Fruit fly (Drosophila melanogaster) whole organism, prepupa: ENCODE data around the gene CG42749.
A peak's percentile ranks its signal among the peaks of the same experiment; 100 is the strongest.

Experiments used
- Blimp-1 ChIP-seq: fragments of 200-800 bp; sonication (Bioruptor generic); optimal IDR thresholded peaks from 3 replicates; lab custom pipeline; 2017; ENCODE audit warnings: missing biosample characterization, missing genetic modification characterization, mild to moderate bottlenecking, moderate library complexity, missing genetic modification reagents
- CG10631 ChIP-seq: fragments of 200-800 bp; sonication (Bioruptor generic); optimal IDR thresholded peaks from 2 replicates; lab custom pipeline; 2016; ENCODE audit warnings: missing biosample characterization, missing genetic modification characterization
- CG10669 ChIP-seq: fragments of 200-800 bp; sonication (Bioruptor generic); optimal IDR thresholded peaks from 3 replicates; lab custom pipeline; 2018; ENCODE audit warnings: missing biosample characterization, mild to moderate bottlenecking, missing genetic modification characterization, moderate library complexity
- CG11294 ChIP-seq: fragments of 200-800 bp; sonication (Bioruptor generic); IDR thresholded peaks from 2 replicates; pipeline ENCODE4 v1.3.6; 2022; ENCODE audit warnings: missing biosample characterization, missing genetic modification characterization
- CG11762 ChIP-seq: fragments of 200-800 bp; sonication (Bioruptor generic); optimal IDR thresholded peaks from 3 replicates; lab custom pipeline; 2016; ENCODE audit warnings: missing biosample characterization, missing genetic modification characterization; ENCODE audit not compliant: insufficient read depth
- CG15336 ChIP-seq: fragments of 200-800 bp; sonication (Bioruptor generic); IDR thresholded peaks from 2 replicates; pipeline ENCODE4 v1.3.6; 2022; ENCODE audit warnings: missing biosample characterization, missing genetic modification characterization
- CG1621 ChIP-seq: fragments of 200-800 bp; sonication (Bioruptor generic); optimal IDR thresholded peaks from 3 replicates; lab custom pipeline; 2018; ENCODE audit warnings: missing biosample characterization, mild to moderate bottlenecking, missing genetic modification characterization
- CG3032 ChIP-seq: fragments of 200-800 bp; optimal IDR thresholded peaks from 2 replicates; lab custom pipeline; 2019; ENCODE audit warnings: missing biosample characterization, mild to moderate bottlenecking, missing genetic modification characterization, moderate library complexity
- CG31627 ChIP-seq: fragments of 200-800 bp; sonication (Bioruptor generic); optimal IDR thresholded peaks from 3 replicates; lab custom pipeline; 2016; ENCODE audit warnings: missing biosample characterization, missing genetic modification characterization
- CG32006 ChIP-seq: fragments of 200-800 bp; sonication (Bioruptor generic); optimal IDR thresholded peaks from 3 replicates; lab custom pipeline; 2017; ENCODE audit warnings: missing biosample characterization, mild to moderate bottlenecking, missing genetic modification characterization
- CG34406 ChIP-seq: fragments of 200-800 bp; sonication (Bioruptor generic); optimal IDR thresholded peaks from 3 replicates; lab custom pipeline; 2016; ENCODE audit warnings: missing biosample characterization, missing genetic modification characterization
- CG3919 ChIP-seq: fragments of 200-800 bp; sonication (Bioruptor generic); optimal IDR thresholded peaks from 3 replicates; lab custom pipeline; 2016; ENCODE audit warnings: missing biosample characterization, missing genetic modification characterization
- CG6163 ChIP-seq: fragments of 200-800 bp; sonication (Bioruptor generic); IDR thresholded peaks from 3 replicates; pipeline ENCODE4 v1.3.6; 2022; ENCODE audit warnings: missing biosample characterization, missing genetic modification characterization
- CG6276 ChIP-seq: fragments of 200-800 bp; sonication (Bioruptor generic); optimal IDR thresholded peaks from 2 replicates; lab custom pipeline; 2017; ENCODE audit warnings: missing biosample characterization, mild to moderate bottlenecking, missing genetic modification characterization
- CG6792 ChIP-seq: fragments of 200-800 bp; sonication (Bioruptor generic); optimal IDR thresholded peaks from 3 replicates; lab custom pipeline; 2016; ENCODE audit warnings: missing biosample characterization, missing genetic modification characterization
- CG6808 ChIP-seq: fragments of 200-800 bp; sonication (Bioruptor generic); optimal IDR thresholded peaks from 3 replicates; lab custom pipeline; 2017; ENCODE audit warnings: missing biosample characterization, missing genetic modification characterization, mild to moderate bottlenecking, moderate library complexity, missing genetic modification reagents
- CG6854 ChIP-seq: fragments of 200-800 bp; sonication (Bioruptor generic); optimal IDR thresholded peaks from 2 replicates; lab custom pipeline; 2017; ENCODE audit warnings: missing biosample characterization, mild to moderate bottlenecking, missing genetic modification characterization
- CG8119 ChIP-seq: fragments of 200-800 bp; sonication (Bioruptor generic); IDR thresholded peaks from 3 replicates; pipeline ENCODE4 v1.3.6; 2022; ENCODE audit warnings: missing biosample characterization, missing genetic modification characterization
- CG8319 ChIP-seq: fragments of 200-800 bp; sonication (Bioruptor generic); optimal IDR thresholded peaks from 3 replicates; lab custom pipeline; 2016; ENCODE audit warnings: missing biosample characterization, missing genetic modification characterization
- CG8632 ChIP-seq: fragments of 200-800 bp; sonication (Bioruptor generic); optimal IDR thresholded peaks from 3 replicates; lab custom pipeline; 2016; ENCODE audit warnings: missing biosample characterization, missing genetic modification characterization
- CG9139 ChIP-seq: fragments of 200-800 bp; sonication (Bioruptor generic); optimal IDR thresholded peaks from 3 replicates; lab custom pipeline; 2017; ENCODE audit warnings: missing biosample characterization, mild to moderate bottlenecking, missing genetic modification characterization
- Eip75B ChIP-seq: fragments of 200-800 bp; sonication (Bioruptor generic); optimal IDR thresholded peaks from 3 replicates; lab custom pipeline; 2016; ENCODE audit warnings: missing biosample characterization, missing genetic modification characterization
- Eip78C ChIP-seq: fragments of 200-800 bp; sonication (Bioruptor generic); peaks from one replicate; lab custom pipeline; 2016; ENCODE audit warnings: missing biosample characterization, missing genetic modification characterization
- Ets96B ChIP-seq: fragments of 200-800 bp; optimal IDR thresholded peaks from 2 replicates; lab custom pipeline; 2019; ENCODE audit warnings: missing biosample characterization, mild to moderate bottlenecking, missing genetic modification characterization, moderate library complexity
- Hr38 ChIP-seq: sonication (Bioruptor generic); optimal IDR thresholded peaks from 2 replicates; lab custom pipeline; 2016; ENCODE audit warnings: missing biosample characterization, missing genetic modification characterization
- Hr4 ChIP-seq: fragments of 200-800 bp; sonication (Bioruptor generic); optimal IDR thresholded peaks from 3 replicates; lab custom pipeline; 2016; ENCODE audit warnings: missing biosample characterization, missing genetic modification characterization
- Lpt ChIP-seq: fragments of 200-800 bp; sonication (Bioruptor generic); optimal IDR thresholded peaks from 3 replicates; lab custom pipeline; 2016; ENCODE audit warnings: missing biosample characterization, missing genetic modification characterization
- Met ChIP-seq: fragments of 200-800 bp; sonication (Bioruptor generic); optimal IDR thresholded peaks from 3 replicates; lab custom pipeline; 2016; ENCODE audit warnings: missing biosample characterization, missing genetic modification characterization
- Sox14 ChIP-seq: fragments of 200-800 bp; sonication (Bioruptor generic); optimal IDR thresholded peaks from 3 replicates; lab custom pipeline; 2016; ENCODE audit warnings: missing biosample characterization, missing genetic modification characterization
- Sox15 ChIP-seq: fragments of 200-800 bp; sonication (Bioruptor generic); optimal IDR thresholded peaks from 3 replicates; lab custom pipeline; 2016; ENCODE audit warnings: missing biosample characterization, missing genetic modification characterization
- achi ChIP-seq: fragments of 200-800 bp; sonication (Bioruptor generic); optimal IDR thresholded peaks from 3 replicates; lab custom pipeline; 2016; ENCODE audit warnings: missing biosample characterization, missing genetic modification characterization
- cyc ChIP-seq: fragments of 200-800 bp; sonication (Bioruptor generic); optimal IDR thresholded peaks from 3 replicates; lab custom pipeline; 2016; ENCODE audit warnings: missing biosample characterization, missing genetic modification characterization
- dsx ChIP-seq: fragments of 200-800 bp; optimal IDR thresholded peaks from 3 replicates; lab custom pipeline; 2019; ENCODE audit warnings: missing biosample characterization, mild to moderate bottlenecking, missing genetic modification characterization, moderate library complexity; ENCODE audit not compliant: poor library complexity, severe bottlenecking
- eg ChIP-seq: fragments of 200-800 bp; sonication (Bioruptor generic); IDR thresholded peaks from 3 replicates; pipeline ENCODE4 v1.3.6; 2022; ENCODE audit warnings: missing biosample characterization, missing genetic modification characterization
- esn ChIP-seq: fragments of 200-800 bp; sonication (Bioruptor generic); optimal IDR thresholded peaks from 2 replicates; lab custom pipeline; 2016; ENCODE audit warnings: missing biosample characterization, mild to moderate bottlenecking, missing genetic modification characterization, moderate library complexity
- fd59A ChIP-seq: fragments of 200-800 bp; sonication (Bioruptor generic); optimal IDR thresholded peaks from 2 replicates; lab custom pipeline; 2017; ENCODE audit warnings: missing biosample characterization, mild to moderate bottlenecking, missing genetic modification characterization, missing genetic modification reagents
- fkh ChIP-seq: fragments of 200-800 bp; sonication (Bioruptor generic); optimal IDR thresholded peaks from 3 replicates; lab custom pipeline; 2017; ENCODE audit warnings: missing biosample characterization, mild to moderate bottlenecking, missing genetic modification characterization, moderate library complexity
- lz ChIP-seq: fragments of 200-800 bp; sonication (Bioruptor generic); optimal IDR thresholded peaks from 3 replicates; lab custom pipeline; 2016; ENCODE audit warnings: missing biosample characterization, missing genetic modification characterization
- salr ChIP-seq, 2 experiments: fragments of 200-800 bp; sonication (Bioruptor generic); optimal IDR thresholded peaks; 3 replicates each; lab custom pipeline; 2016 to 2018; ENCODE audit warnings: missing biosample characterization in 2 of 2, missing genetic modification characterization in 2 of 2, mild to moderate bottlenecking in 1 of 2
- svp ChIP-seq: fragments of 200-800 bp; sonication (Bioruptor generic); peaks from one replicate; lab custom pipeline; 2016; ENCODE audit warnings: missing biosample characterization, missing genetic modification characterization
- topi ChIP-seq: fragments of 200-800 bp; sonication (Bioruptor generic); optimal IDR thresholded peaks from 3 replicates; lab custom pipeline; 2016; ENCODE audit warnings: missing biosample characterization, missing genetic modification characterization
- vri ChIP-seq: fragments of 200-800 bp; sonication (Bioruptor generic); optimal IDR thresholded peaks from 3 replicates; lab custom pipeline; 2016; ENCODE audit warnings: missing biosample characterization, mild to moderate bottlenecking, missing genetic modification characterization

The CG42749 gene

dm6 chrX:5308963-5309362 is 13.1 kb downstream of the CG42749 start, which contains the start of the genes Cdk7 and snf (continued):
- no peak for TF ChIP-seq CG1621
- TF ChIP-seq fkh (GFP tag; lab: Kevin White, UChicago) = no peak
- TF ChIP-seq CG15336 (GFP tag; lab: Robert Waterston, UW) = no peak
- no peak for TF ChIP-seq fd59A
- TF ChIP-seq CG10631 (GFP tag; lab: Kevin White, UChicago) = peak; percentile 27
- peak; percentile 42 for TF ChIP-seq esn (GFP tag; lab: Kevin White, UChicago)

- TF ChIP-seq CG11294 = peak; percentile 22; the same call in 1 of the 2 replicates
- TF ChIP-seq Blimp-1 (GFP tag; lab: Kevin White, UChicago) = no peak
- no peak for TF ChIP-seq Eip75B (GFP tag; lab: Kevin White, UChicago)
- TF ChIP-seq CG6163 (GFP tag; lab: Robert Waterston, UW) = peak; percentile 67
- TF ChIP-seq CG6808 = no peak
- TF ChIP-seq Hr4 (GFP tag; lab: Kevin White, UChicago) = no peak
- TF ChIP-seq CG10631 (GFP tag; lab: Kevin White, UChicago) = no peak
- TF ChIP-seq CG6276 (GFP tag; lab: Kevin White, UChicago) = no peak
- peak; percentile 59 for TF ChIP-seq CG3919
- no peak for TF ChIP-seq CG10669 (GFP tag; lab: Kevin White, UChicago)
- no peak for TF ChIP-seq Lpt (GFP tag; lab: Kevin White, UChicago)
- peak; percentile 29 for TF ChIP-seq esn (GFP tag; lab: Kevin White, UChicago)
- peak; percentile 21 for TF ChIP-seq Ets96B (tag; lab: Kevin White, UChicago)
- no peak for TF ChIP-seq CG32006 (GFP tag; lab: Kevin White, UChicago)
- no peak for TF ChIP-seq lz
- peak; percentile 22 for TF ChIP-seq cyc
- TF ChIP-seq dsx (GFP tag; lab: Kevin White, UChicago) = no peak
- peak in 1 of 2 experiments; percentile 29 for TF ChIP-seq salr (GFP tag; optimal IDR thresholded peaks at IDR 0.05; lab: Kevin White, UChicago)
- peak; percentile 13 for TF ChIP-seq CG6854 (GFP tag; lab: Kevin White, UChicago)
- peak; percentile 50 for TF ChIP-seq CG1621
- peak; percentile 10 for TF ChIP-seq CG6792 (GFP tag; lab: Kevin White, UChicago)
- no peak for TF ChIP-seq CG34406 (GFP tag; lab: Kevin White, UChicago)
- TF ChIP-seq achi (GFP tag; lab: Kevin White, UChicago) = no peak
- no peak for TF ChIP-seq CG11762 (GFP tag; lab: Kevin White, UChicago)
- TF ChIP-seq eg = peak; percentile 77
- TF ChIP-seq CG8632 (GFP tag; lab: Kevin White, UChicago) = no peak
- TF ChIP-seq Sox14 = no peak
- TF ChIP-seq CG3032 (tag; lab: Kevin White, UChicago) = peak; percentile 95
- TF ChIP-seq CG8319 (GFP tag; lab: Kevin White, UChicago) = no peak
- no peak for TF ChIP-seq fkh (GFP tag; lab: Kevin White, UChicago)
- no peak for TF ChIP-seq CG9139
- no peak for TF ChIP-seq svp (GFP tag; lab: Kevin White, UChicago)
- no peak for TF ChIP-seq topi (GFP tag; lab: Kevin White, UChicago)
- TF ChIP-seq CG31627 = no peak
- TF ChIP-seq Eip78C (GFP tag; lab: Kevin White, UChicago) = peak; percentile 48
- TF ChIP-seq Hr38 (GFP tag; lab: Kevin White, UChicago) = no peak
- TF ChIP-seq fd59A = peak; percentile 12
- TF ChIP-seq Met (GFP tag; lab: Kevin White, UChicago) = no peak
- TF ChIP-seq Sox15 (GFP tag; lab: Kevin White, UChicago) = no peak
- peak; percentile 36; the same call in 1 of the 3 replicates for TF ChIP-seq CG8119
- TF ChIP-seq vri (GFP tag; lab: Kevin White, UChicago) = no peak
These were observed 16.0 kb downstream of the CG42749 start, which contains the start of the genes TrxT and dhd for dm6 chrX:5311838-5312339. TrxT (minus strand) TSS chrX:5311888. dhd (plus strand) TSS chrX:5312171.
